Fruit fly (Drosophila melanogaster): Measurements from ENCODE around the gene CG31051.

DNA sequence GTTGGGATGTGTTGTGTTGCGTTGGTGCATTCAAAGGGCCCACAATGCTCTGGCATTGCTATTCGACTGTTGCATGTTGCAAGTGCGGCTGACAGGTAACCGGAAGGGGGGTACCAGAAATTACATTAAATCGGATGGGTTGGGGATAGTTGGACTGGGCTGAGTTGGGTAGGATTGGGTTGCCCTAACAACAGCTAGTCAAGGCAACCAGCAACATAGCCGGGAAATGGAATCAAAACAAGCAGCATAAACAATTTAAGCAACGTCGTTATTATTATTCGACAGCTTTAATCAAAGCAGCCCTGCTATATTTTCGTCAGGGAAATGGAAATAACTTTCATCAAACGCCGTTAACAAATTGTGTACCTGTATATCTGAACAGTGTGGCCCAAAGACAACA lies 33.7 kb downstream of the CG31051 start, which contains the start of gene Dhc98D:
- TF ChIP-seq CG13204 (GFP tag; optimal IDR thresholded peaks at IDR 0.05) (no peak), D1 (tag; optimal IDR thresholded peaks at IDR 0.05) (no peak), CG4496 (GFP tag; IDR thresholded peaks at IDR 0.05) (no peak), gl (tag; optimal IDR thresholded peaks at IDR 0.05) (no peak), CG8301 (tag; optimal IDR thresholded peaks at IDR 0.05) (no peak), Snoo (tag; optimal IDR thresholded peaks at IDR 0.05) (no peak), CG17806 (tag; optimal IDR thresholded peaks at IDR 0.05) (no peak)

All from whole organism, pupa.